Worm (Caenorhabditis elegans) whole organism, L1 larva: ENCODE results near the gene zer-1.

ENCODE experiments used
- alr-1 ChIP-seq: fragments of 200-800 bp; sonication (Bioruptor generic); optimal IDR thresholded peaks from 2 replicates; lab custom pipeline; 2018; ENCODE audit warnings: borderline replicate concordance, mild to moderate bottlenecking, missing genetic modification characterization, missing compliant biosample characterization
- ceh-88 ChIP-seq: fragments of 200-800 bp; sonication (Bioruptor generic); IDR thresholded peaks from 2 replicates; pipeline ENCODE4 v1.3.6; 2022; ENCODE audit warnings: missing genetic modification characterization, missing compliant biosample characterization
- egl-27 ChIP-seq, 2 experiments: fragments of 150-350 bp in 1 of 2; sonication (generic microtip); optimal IDR thresholded peaks; 3 replicates each; lab custom pipeline; 2017 to 2018; ENCODE audit warnings: missing biosample characterization in 2 of 2, missing genetic modification characterization in 2 of 2, missing genetic modification reagents in 2 of 2
- fkh-4 ChIP-seq: sonication (generic microtip); optimal IDR thresholded peaks from 2 replicates; lab custom pipeline; 2016; ENCODE audit warnings: missing compliant biosample characterization, missing genetic modification characterization, borderline replicate concordance
- nhr-77 ChIP-seq: fragments of 150-350 bp; optimal IDR thresholded peaks from 2 replicates; lab custom pipeline; 2014; ENCODE audit warnings: missing biosample characterization, missing genetic modification characterization
- nhr-90 ChIP-seq: sonication (generic microtip); optimal IDR thresholded peaks from 2 replicates; lab custom pipeline; 2016; ENCODE audit warnings: mild to moderate bottlenecking, missing genetic modification characterization, missing compliant biosample characterization; ENCODE audit not compliant: poor library complexity
- zag-1 ChIP-seq: fragments of 150-350 bp; optimal IDR thresholded peaks from 2 replicates; lab custom pipeline; 2014; ENCODE audit warnings: missing biosample characterization, missing genetic modification characterization

DNA sequence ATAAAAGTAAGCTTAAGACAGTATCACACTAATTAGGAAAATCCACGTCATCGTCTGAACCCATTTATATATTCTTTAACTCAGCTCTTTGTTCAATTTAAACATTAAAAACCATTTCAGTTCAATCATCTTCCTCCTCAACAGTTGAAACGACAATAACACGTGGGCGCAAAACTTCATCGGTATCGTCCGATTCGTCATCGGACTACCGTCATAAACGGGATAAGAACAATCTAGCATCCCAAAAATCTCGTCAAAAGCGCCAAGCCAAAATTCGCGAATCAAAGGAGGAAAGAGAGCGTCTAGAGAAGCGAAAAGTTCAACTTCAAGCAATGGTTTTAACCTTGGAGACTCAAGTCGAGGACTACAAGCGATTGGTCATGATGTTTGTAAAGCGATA is 51.4 kb downstream of the zer-1 start:
- TF ChIP-seq ceh-88 (GFP tag; lab: Robert Waterston, UW), result no peak
- no peak for TF ChIP-seq nhr-90 (tag; lab: Kevin White, UChicago)
- TF ChIP-seq zag-1 (tag; lab: Kevin White, UChicago), result no peak
- no peak for TF ChIP-seq nhr-77 (tag; lab: Kevin White, UChicago)
- no peak for TF ChIP-seq egl-27 (tag; optimal IDR thresholded peaks at IDR 0.05; lab: Kevin White, UChicago)
- TF ChIP-seq alr-1 (tag; lab: Kevin White, UChicago), result no peak
- TF ChIP-seq fkh-4 (tag; lab: Kevin White, UChicago), result no peak
